Worm (Caenorhabditis elegans) whole organism, late embryonic: ENCODE data around the gene K07H8.2.

Source experiments
- K09A11.1 ChIP-seq: sonication (generic microtip); optimal IDR thresholded peaks from 2 replicates; lab custom pipeline; 2017; ENCODE audit warnings: antibody characterized with exemption, mild to moderate bottlenecking, missing genetic modification characterization, missing compliant biosample characterization; ENCODE audit not compliant: insufficient read depth
- Y22D7AL.16 ChIP-seq: sonication (generic microtip); optimal IDR thresholded peaks from 2 replicates; lab custom pipeline; 2016; ENCODE audit warnings: missing genetic modification characterization, missing compliant biosample characterization
- ama-1 ChIP-seq: fragments of 150-350 bp; optimal IDR thresholded peaks from 2 replicates; lab custom pipeline; 2014
- ceh-19 ChIP-seq: fragments of 200-800 bp; sonication (Bioruptor generic); optimal IDR thresholded peaks from 2 replicates; lab custom pipeline; 2018; ENCODE audit warnings: mild to moderate bottlenecking, missing genetic modification characterization, missing compliant biosample characterization
- ceh-22 ChIP-seq: sonication (generic microtip); optimal IDR thresholded peaks from 2 replicates; lab custom pipeline; 2017; ENCODE audit warnings: missing biosample characterization, missing genetic modification characterization
- ceh-30 ChIP-seq: fragments of 150-350 bp; optimal IDR thresholded peaks from 2 replicates; lab custom pipeline; 2014; ENCODE audit warnings: missing biosample characterization, missing genetic modification characterization
- dve-1 ChIP-seq: sonication (generic microtip); optimal IDR thresholded peaks from 2 replicates; lab custom pipeline; 2017; ENCODE audit warnings: antibody characterized with exemption, mild to moderate bottlenecking, missing genetic modification characterization, missing compliant biosample characterization
- gmeb-2 ChIP-seq: sonication (generic microtip); optimal IDR thresholded peaks from 2 replicates; lab custom pipeline; 2016; ENCODE audit warnings: missing genetic modification characterization, inconsistent platforms, missing compliant biosample characterization
- nhr-232 ChIP-seq: sonication (generic microtip); optimal IDR thresholded peaks from 2 replicates; lab custom pipeline; 2016; ENCODE audit warnings: missing genetic modification characterization, missing compliant biosample characterization
- pax-1 ChIP-seq: fragments of 150-350 bp; optimal IDR thresholded peaks from 2 replicates; lab custom pipeline; 2014; ENCODE audit warnings: missing biosample characterization, missing genetic modification characterization
- pha-4 ChIP-seq: fragments of 150-350 bp; optimal IDR thresholded peaks from 2 replicates; lab custom pipeline; 2018; ENCODE audit warnings: missing biosample characterization, missing genetic modification reagents, missing genetic modification characterization
- unc-3 ChIP-seq, 2 experiments: fragments of 200-800 bp in 1 of 2; sonication (Bioruptor generic) in 1 of 2; sonication (generic microtip) in 1 of 2; conservative IDR thresholded peaks in 1 of 2; optimal IDR thresholded peaks in 1 of 2; 2 replicates each; pipeline versions ENCODE4 v1.3.6 to Lab custom; 2016 to 2022; ENCODE audit warnings: missing compliant biosample characterization in 2 of 2, missing genetic modification characterization in 2 of 2, missing genetic modification reagents in 1 of 2

ce11 chrIV:8273334-8273733 is 18.0 kb upstream of the K07H8.2 start:
- TF ChIP-seq ceh-22 = no peak
- TF ChIP-seq pax-1 (tag; lab: Kevin White, UChicago) = no peak
- no peak for TF ChIP-seq nhr-232
- no peak for TF ChIP-seq ceh-30 (tag; lab: Kevin White, UChicago)
- TF ChIP-seq ama-1 (lab: Kevin White, UChicago) = no peak
- TF ChIP-seq dve-1 (tag; lab: Kevin White, UChicago) = no peak
- no peak for TF ChIP-seq K09A11.1 (tag; lab: Kevin White, UChicago)
- TF ChIP-seq unc-3 (GFP tag; conservative IDR thresholded peaks at IDR 0.05; lab: Robert Waterston, UW) = no peak
- no peak for TF ChIP-seq unc-3 (tag; optimal IDR thresholded peaks at IDR 0.05; lab: Kevin White, UChicago)
- no peak for TF ChIP-seq ceh-19 (GFP tag; lab: Kevin White, UChicago)
- no peak for TF ChIP-seq Y22D7AL.16 (tag; lab: Kevin White, UChicago)
- no peak for TF ChIP-seq pha-4 (tag; lab: Kevin White, UChicago)
- TF ChIP-seq gmeb-2 (tag; lab: Kevin White, UChicago) = no peak
